Worm (Caenorhabditis elegans) whole organism, L2 larva: ENCODE measurements around the gene trpp-3.

Experiments
- C34F6.9 ChIP-seq: fragments of 150-350 bp; optimal IDR thresholded peaks from 2 replicates; lab custom pipeline; 2014; ENCODE audit warnings: missing biosample characterization, missing genetic modification characterization
- R02D3.7 ChIP-seq: fragments of 150-350 bp; optimal IDR thresholded peaks from 2 replicates; lab custom pipeline; 2014; ENCODE audit warnings: missing biosample characterization, missing genetic modification characterization
- Y55F3AM.14 ChIP-seq: fragments of 200-800 bp; sonication (Bioruptor generic); optimal IDR thresholded peaks from 2 replicates; lab custom pipeline; 2018; ENCODE audit warnings: mild to moderate bottlenecking, missing genetic modification characterization, missing compliant biosample characterization
- ZK546.5 ChIP-seq: sonication (generic microtip); optimal IDR thresholded peaks from 2 replicates; lab custom pipeline; 2017; ENCODE audit warnings: missing biosample characterization, missing genetic modification characterization
- alr-1 ChIP-seq: fragments of 150-350 bp; optimal IDR thresholded peaks from 2 replicates; lab custom pipeline; 2014; ENCODE audit warnings: missing biosample characterization, missing genetic modification characterization
- aly-2 ChIP-seq: fragments of 150-350 bp; optimal IDR thresholded peaks from 2 replicates; lab custom pipeline; 2014; ENCODE audit warnings: missing biosample characterization, missing genetic modification characterization
- ama-1 ChIP-seq: fragments of 150-350 bp; optimal IDR thresholded peaks from 2 replicates; lab custom pipeline; 2018; ENCODE audit warnings: inconsistent platforms
- ceh-16 ChIP-seq: fragments of 150-350 bp; optimal IDR thresholded peaks from 2 replicates; lab custom pipeline; 2014; ENCODE audit warnings: missing biosample characterization, missing genetic modification characterization
- ceh-82 ChIP-seq: fragments of 150-350 bp; optimal IDR thresholded peaks from 2 replicates; lab custom pipeline; 2014; ENCODE audit warnings: missing biosample characterization, missing genetic modification characterization
- egl-27 ChIP-seq: sonication (generic microtip); optimal IDR thresholded peaks from 3 replicates; lab custom pipeline; 2017; ENCODE audit warnings: missing biosample characterization, missing genetic modification reagents, missing genetic modification characterization
- elt-1 ChIP-seq: fragments of 150-350 bp; optimal IDR thresholded peaks from 2 replicates; lab custom pipeline; 2014; ENCODE audit warnings: missing biosample characterization, missing genetic modification characterization
- elt-3 ChIP-seq: sonication (generic microtip); optimal IDR thresholded peaks from 2 replicates; lab custom pipeline; 2017; ENCODE audit warnings: missing biosample characterization, missing genetic modification characterization
- fos-1 ChIP-seq: fragments of 150-350 bp; optimal IDR thresholded peaks from 2 replicates; lab custom pipeline; 2014; ENCODE audit warnings: missing biosample characterization, missing genetic modification characterization
- gmeb-1 ChIP-seq: fragments of 150-350 bp; optimal IDR thresholded peaks from 2 replicates; lab custom pipeline; 2014; ENCODE audit warnings: missing biosample characterization, missing genetic modification characterization
- lin-11 ChIP-seq: fragments of 150-350 bp; sonication (generic microtip); optimal IDR thresholded peaks from 2 replicates; lab custom pipeline; 2014; ENCODE audit warnings: missing biosample characterization, missing genetic modification characterization, inconsistent platforms, mixed read lengths
- lin-13 ChIP-seq: fragments of 150-350 bp; optimal IDR thresholded peaks from 2 replicates; lab custom pipeline; 2014; ENCODE audit warnings: missing biosample characterization, missing genetic modification reagents, missing genetic modification characterization
- lin-39 ChIP-seq: fragments of 150-350 bp; optimal IDR thresholded peaks from 2 replicates; lab custom pipeline; 2014; ENCODE audit warnings: missing biosample characterization, missing genetic modification reagents, missing genetic modification characterization
- lsy-2 ChIP-seq, 2 experiments: fragments of 150-350 bp in 1 of 2; sonication (generic microtip) in 1 of 2; optimal IDR thresholded peaks; 2 replicates each; lab custom pipeline; 2014 to 2017; ENCODE audit warnings: missing biosample characterization in 2 of 2, missing genetic modification characterization in 2 of 2
- mdl-1 ChIP-seq, 2 experiments: fragments of 150-350 bp in 1 of 2; sonication (generic microtip) in 1 of 2; optimal IDR thresholded peaks; 2 replicates each; lab custom pipeline; 2017; ENCODE audit warnings: missing biosample characterization in 2 of 2, missing genetic modification characterization in 2 of 2
- nhr-10 ChIP-seq: sonication (generic microtip); optimal IDR thresholded peaks from 2 replicates; lab custom pipeline; 2017; ENCODE audit warnings: missing biosample characterization, missing genetic modification characterization
- nhr-11 ChIP-seq: fragments of 150-350 bp; optimal IDR thresholded peaks from 2 replicates; lab custom pipeline; 2014; ENCODE audit warnings: missing biosample characterization, missing genetic modification characterization
- nhr-12 ChIP-seq: fragments of 150-350 bp; optimal IDR thresholded peaks from 2 replicates; lab custom pipeline; 2014; ENCODE audit warnings: missing biosample characterization, missing genetic modification characterization
- nhr-129 ChIP-seq: fragments of 150-350 bp; optimal IDR thresholded peaks from 2 replicates; lab custom pipeline; 2014; ENCODE audit warnings: missing biosample characterization, missing genetic modification characterization
- nhr-21 ChIP-seq: fragments of 150-350 bp; optimal IDR thresholded peaks from 2 replicates; lab custom pipeline; 2014; ENCODE audit warnings: missing biosample characterization, missing genetic modification characterization
- nhr-23 ChIP-seq: fragments of 150-350 bp; optimal IDR thresholded peaks from 2 replicates; lab custom pipeline; 2014; ENCODE audit warnings: missing biosample characterization, missing genetic modification reagents, missing genetic modification characterization
- nhr-25 ChIP-seq: fragments of 150-350 bp; sonication (generic microtip); optimal IDR thresholded peaks from 3 replicates; lab custom pipeline; 2014; ENCODE audit warnings: missing biosample characterization, missing genetic modification characterization
- nhr-77 ChIP-seq: fragments of 150-350 bp; optimal IDR thresholded peaks from 2 replicates; lab custom pipeline; 2014; ENCODE audit warnings: missing biosample characterization, missing genetic modification characterization
- peb-1 ChIP-seq: fragments of 150-350 bp; optimal IDR thresholded peaks from 2 replicates; lab custom pipeline; 2014; ENCODE audit warnings: missing biosample characterization, missing genetic modification characterization
- sem-4 ChIP-seq: fragments of 150-350 bp; optimal IDR thresholded peaks from 2 replicates; lab custom pipeline; 2014; ENCODE audit warnings: missing biosample characterization, missing genetic modification reagents, missing genetic modification characterization
- skn-1 ChIP-seq: sonication (generic microtip); optimal IDR thresholded peaks from 2 replicates; lab custom pipeline; 2017; ENCODE audit warnings: missing biosample characterization, missing genetic modification characterization
- sma-3 ChIP-seq: sonication (generic microtip); optimal IDR thresholded peaks from 2 replicates; lab custom pipeline; 2016; ENCODE audit warnings: missing genetic modification reagents, missing genetic modification characterization, missing compliant biosample characterization
- sma-9 ChIP-seq, 2 experiments: fragments of 150-350 bp in 1 of 2; sonication (generic microtip) in 1 of 2; optimal IDR thresholded peaks; 2 replicates each; lab custom pipeline; 2014 to 2016; ENCODE audit warnings: missing genetic modification characterization in 2 of 2, mild to moderate bottlenecking in 1 of 2, missing biosample characterization in 1 of 2, missing compliant biosample characterization in 1 of 2, missing genetic modification reagents in 1 of 2, moderate library complexity in 1 of 2
- unc-39 ChIP-seq: fragments of 150-350 bp; optimal IDR thresholded peaks from 2 replicates; lab custom pipeline; 2014; ENCODE audit warnings: missing biosample characterization, missing genetic modification characterization
- unc-55 ChIP-seq: fragments of 150-350 bp; sonication (generic microtip); optimal IDR thresholded peaks from 3 replicates; lab custom pipeline; 2014; ENCODE audit warnings: missing biosample characterization, missing genetic modification reagents, missing genetic modification characterization
- unc-62 ChIP-seq: fragments of 150-350 bp; optimal IDR thresholded peaks from 2 replicates; lab custom pipeline; 2014; ENCODE audit warnings: missing biosample characterization, missing genetic modification reagents, missing genetic modification characterization
- zag-1 ChIP-seq: fragments of 150-350 bp; optimal IDR thresholded peaks from 2 replicates; lab custom pipeline; 2014; ENCODE audit warnings: missing biosample characterization, missing genetic modification characterization
- ztf-1 ChIP-seq: fragments of 200-800 bp; sonication (Bioruptor generic); conservative IDR thresholded peaks from 2 replicates; pipeline ENCODE4 v1.3.6; 2022; ENCODE audit warnings: missing genetic modification characterization, missing compliant biosample characterization
- ztf-4 ChIP-seq: fragments of 150-350 bp; optimal IDR thresholded peaks from 2 replicates; lab custom pipeline; 2014; ENCODE audit warnings: missing biosample characterization, missing genetic modification characterization

The trpp-3 gene

DNA sequence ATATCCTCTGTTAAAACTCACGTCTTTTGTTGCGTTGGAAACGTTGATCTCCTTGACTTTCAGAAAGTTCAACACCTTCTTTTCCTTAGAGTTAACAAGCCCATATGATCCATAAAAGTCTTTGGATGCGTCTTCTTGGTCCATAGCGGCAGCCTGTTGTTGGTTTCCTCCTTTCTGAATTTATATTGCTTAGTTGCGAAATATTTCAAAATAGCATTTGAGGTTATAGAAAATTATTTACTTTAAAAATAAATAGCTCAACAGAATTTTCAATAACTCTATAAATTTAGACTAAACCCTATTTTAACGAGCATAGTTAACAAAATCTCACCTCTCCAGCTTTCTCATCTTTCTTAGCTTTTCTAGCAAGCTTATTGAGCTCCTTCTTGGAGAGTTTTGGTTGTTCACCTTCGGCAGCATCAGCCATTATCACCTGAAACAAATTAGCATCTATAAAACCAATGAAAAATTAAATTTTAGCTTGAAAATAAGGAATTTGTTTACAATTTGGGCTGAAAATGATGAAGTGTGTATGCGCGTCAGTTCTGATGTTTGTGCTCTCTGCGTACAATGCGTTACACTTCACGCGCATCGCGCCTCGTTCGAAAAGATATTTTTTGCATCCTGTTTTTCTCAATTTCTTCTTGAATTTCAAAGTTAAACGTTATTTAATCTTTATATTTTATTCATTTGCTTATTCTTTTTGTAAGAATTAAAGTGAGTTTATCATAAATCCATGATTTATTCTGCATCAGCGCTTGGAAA is 34.4 kb upstream of the trpp-3 start, which contains the start of the genes dars-1 and ctr-9:
dars-1 (minus strand) TSS at position 433 of the 765 bp plus-strand sequence.
ctr-9 (plus strand) TSS at position 614 of the 765 bp plus-strand sequence.
- TF ChIP-seq ceh-82 = no peak
- TF ChIP-seq lsy-2 (tag; optimal IDR thresholded peaks at IDR 0.05; lab: Kevin White, UChicago) = peak in 1 of 2 experiments; percentile 51
- TF ChIP-seq nhr-10 (tag; lab: Kevin White, UChicago) = no peak
- TF ChIP-seq ceh-16 = no peak
- TF ChIP-seq unc-39 (tag; lab: Kevin White, UChicago) = no peak
- peak; percentile 5 for TF ChIP-seq C34F6.9
- peak; percentile 18 for TF ChIP-seq unc-55
- peak; percentile 66 for TF ChIP-seq nhr-129 (tag; lab: Kevin White, UChicago)
- TF ChIP-seq lin-11 (tag; lab: Kevin White, UChicago) = no peak
- no peak for TF ChIP-seq ZK546.5
- TF ChIP-seq aly-2 (tag; lab: Kevin White, UChicago) = no peak

ce11 chrIII:9494209-9494608 is 31.1 kb upstream of the trpp-3 start:
- TF ChIP-seq fos-1 (tag; lab: Kevin White, UChicago) (no peak), ZK546.5 (no peak)

- no peak for TF ChIP-seq nhr-21
- TF ChIP-seq unc-39 (tag; lab: Kevin White, UChicago) = no peak
- no peak for TF ChIP-seq peb-1 (tag; lab: Kevin White, UChicago)
- no peak for TF ChIP-seq skn-1
- no peak for TF ChIP-seq zag-1 (tag; lab: Kevin White, UChicago)
- TF ChIP-seq lin-13 (GFP tag; lab: Kevin White, UChicago) = no peak
- no peak for TF ChIP-seq egl-27 (tag; lab: Kevin White, UChicago)
- no peak for TF ChIP-seq C34F6.9
- no peak for TF ChIP-seq ztf-1
- no peak for TF ChIP-seq nhr-11 (tag; lab: Kevin White, UChicago)
These were observed 29.3 kb upstream of the trpp-3 start for ce11 chrIII:9496083-9496482.

- TF ChIP-seq skn-1 (no peak), nhr-129 (tag; lab: Kevin White, UChicago) (no peak), nhr-12 (tag; lab: Kevin White, UChicago) (no peak), alr-1 (no peak), ama-1 (lab: Kevin White, UChicago) (no peak), R02D3.7 (no peak)
These were observed 27.9 kb upstream of the trpp-3 start for ce11 chrIII:9497412-9497811.

ce11 chrIII:9500267-9500666 is 25.1 kb upstream of the trpp-3 start, which contains the start of gene sod-4:
Gene sod-4 (minus strand): TSS chrIII:9500375.
- TF ChIP-seq nhr-129 (tag; lab: Kevin White, UChicago) = peak; percentile 60
- peak; percentile 50 for TF ChIP-seq nhr-25 (tag; lab: Kevin White, UChicago)
- peak; percentile 47 for TF ChIP-seq sma-3 (GFP tag; lab: Kevin White, UChicago)
- no peak for TF ChIP-seq unc-39 (tag; lab: Kevin White, UChicago)
- no peak for TF ChIP-seq mdl-1 (tag; optimal IDR thresholded peaks at IDR 0.05; lab: Kevin White, UChicago)
- TF ChIP-seq gmeb-1 (tag; lab: Kevin White, UChicago) = peak; percentile 57
- TF ChIP-seq, all 48 proteins: peak for 4

- TF ChIP-seq lsy-2 (tag; optimal IDR thresholded peaks at IDR 0.05; lab: Kevin White, UChicago) (peak in 1 of 2 experiments; percentile 23), C34F6.9 (peak; percentile 20), lin-13 (GFP tag; lab: Kevin White, UChicago) (no peak)
These were observed 24.3 kb upstream of the trpp-3 start for ce11 chrIII:9501072-9501471.

- peak; percentile 58 for TF ChIP-seq sma-3 (GFP tag; lab: Kevin White, UChicago)
- no peak for TF ChIP-seq ztf-4
- TF ChIP-seq Y55F3AM.14 = no peak
- TF ChIP-seq nhr-23 (tag; lab: Kevin White, UChicago) = no peak
- peak; percentile 5 for TF ChIP-seq nhr-21
- TF ChIP-seq lin-39 (tag; lab: Kevin White, UChicago) = no peak
- no peak for TF ChIP-seq nhr-11 (tag; lab: Kevin White, UChicago)
- no peak for TF ChIP-seq skn-1
- peak; percentile 37 for TF ChIP-seq sma-9 (GFP tag; optimal IDR thresholded peaks at IDR 0.05; lab: Kevin White, UChicago)
- TF ChIP-seq sma-9 (tag; optimal IDR thresholded peaks at IDR 0.05; lab: Kevin White, UChicago) = no peak
- peak in 1 of 2 experiments; percentile 35 for TF ChIP-seq lsy-2 (tag; optimal IDR thresholded peaks at IDR 0.05; lab: Kevin White, UChicago)
- TF ChIP-seq nhr-77 = no peak
- TF ChIP-seq unc-55 = no peak
- no peak for TF ChIP-seq ceh-16
- TF ChIP-seq zag-1 (tag; lab: Kevin White, UChicago) = no peak
- TF ChIP-seq ZK546.5 = no peak
- no peak for TF ChIP-seq unc-62 (GFP tag; lab: Kevin White, UChicago)
- TF ChIP-seq elt-3 (tag; lab: Kevin White, UChicago) = no peak
- TF ChIP-seq mdl-1 (tag; optimal IDR thresholded peaks at IDR 0.05; lab: Kevin White, UChicago) = no peak
- TF ChIP-seq lin-13 (GFP tag; lab: Kevin White, UChicago) = no peak
- no peak for TF ChIP-seq elt-1 (tag; lab: Kevin White, UChicago)
- TF ChIP-seq sem-4 (tag; lab: Kevin White, UChicago) = no peak
These were observed 23.1 kb upstream of the trpp-3 start for ce11 chrIII:9502155-9502714.
